Worm (Caenorhabditis elegans): ENCODE measurements around the gene T08A11.1.

The T08A11.1 gene

ce11 chrIII:4269220-4269935 is 6.4 kb upstream of the T08A11.1 start, which contains the start of the genes sftb-1 and R10E4.1 (continued):
- TF ChIP-seq pax-1 (tag; optimal IDR thresholded peaks at IDR 0.05) (no peak), ceh-14 (tag; optimal IDR thresholded peaks at IDR 0.05) (peak; percentile 37), ceh-9 (tag; optimal IDR thresholded peaks at IDR 0.05) (no peak), ceh-30 (tag; optimal IDR thresholded peaks at IDR 0.05) (no peak), ztf-16 (tag; optimal IDR thresholded peaks at IDR 0.05) (no peak), unc-3 (GFP tag; conservative IDR thresholded peaks at IDR 0.05) (no peak), unc-3 (tag; optimal IDR thresholded peaks at IDR 0.05) (no peak), sdc-2 (tag; optimal IDR thresholded peaks at IDR 0.05) (no peak), Y22D7AL.16 (tag; optimal IDR thresholded peaks at IDR 0.05) (no peak), ref-2 (tag; optimal IDR thresholded peaks at IDR 0.05) (no peak), syd-9 (tag; optimal IDR thresholded peaks at IDR 0.05) (no peak), ceh-34 (tag; optimal IDR thresholded peaks at IDR 0.05) (no peak), fkh-10 (GFP tag; optimal IDR thresholded peaks at IDR 0.05) (no peak), dmd-4 (tag; optimal IDR thresholded peaks at IDR 0.05; ENCODE audit: borderline replicate concordance) (no peak)

ce11 chrIII:4265892-4266291 is 2.9 kb upstream of the T08A11.1 start:
- no peak for TF ChIP-seq pqm-1 (tag; optimal IDR thresholded peaks at IDR 0.05)
- TF ChIP-seq K09A11.1 (tag; optimal IDR thresholded peaks at IDR 0.05; ENCODE audit: insufficient read depth): no peak
- TF ChIP-seq gmeb-2 (tag; optimal IDR thresholded peaks at IDR 0.05): no peak
- no peak for TF ChIP-seq ceh-34 (tag; optimal IDR thresholded peaks at IDR 0.05)
- no peak for TF ChIP-seq ceh-24 (tag; optimal IDR thresholded peaks at IDR 0.05)
- TF ChIP-seq dve-1 (tag; optimal IDR thresholded peaks at IDR 0.05): no peak
- no peak for TF ChIP-seq zip-5 (tag; optimal IDR thresholded peaks at IDR 0.05)
- TF ChIP-seq ets-4 (tag; optimal IDR thresholded peaks at IDR 0.05): no peak
- no peak for TF ChIP-seq pros-1 (tag; optimal IDR thresholded peaks at IDR 0.05)
- no peak for TF ChIP-seq ttx-3 (tag; optimal IDR thresholded peaks at IDR 0.05)
- no peak for TF ChIP-seq sdc-2 (tag; optimal IDR thresholded peaks at IDR 0.05)
- no peak for TF ChIP-seq ceh-14 (tag; optimal IDR thresholded peaks at IDR 0.05)
- TF ChIP-seq ceh-30 (tag; optimal IDR thresholded peaks at IDR 0.05): no peak
- no peak for TF ChIP-seq fkh-10 (GFP tag; optimal IDR thresholded peaks at IDR 0.05)
- no peak for TF ChIP-seq tbx-7 (tag; optimal IDR thresholded peaks at IDR 0.05)

- TF ChIP-seq sox-4 (tag; optimal IDR thresholded peaks at IDR 0.05) (no peak), unc-3 (GFP tag; conservative IDR thresholded peaks at IDR 0.05) (no peak), unc-3 (tag; optimal IDR thresholded peaks at IDR 0.05) (no peak), ref-2 (tag; optimal IDR thresholded peaks at IDR 0.05) (no peak), ceh-2 (tag; optimal IDR thresholded peaks at IDR 0.05) (no peak), tbx-2 (tag; optimal IDR thresholded peaks at IDR 0.05) (no peak), ttx-3 (tag; optimal IDR thresholded peaks at IDR 0.05) (no peak), hlh-15 (tag; optimal IDR thresholded peaks at IDR 0.05) (no peak), hlh-30 (tag; optimal IDR thresholded peaks at IDR 0.05; ENCODE audit: insufficient read depth) (no peak), ceh-31 (tag; optimal IDR thresholded peaks at IDR 0.05) (no peak), ahr-1 (tag; optimal IDR thresholded peaks at IDR 0.05) (no peak), mec-3 (tag; optimal IDR thresholded peaks at IDR 0.05; ENCODE audit: borderline replicate concordance) (no peak), ceh-22 (tag; optimal IDR thresholded peaks at IDR 0.05) (no peak), che-1 (tag; optimal IDR thresholded peaks at IDR 0.05) (no peak), lin-11 (tag; optimal IDR thresholded peaks at IDR 0.05) (no peak), ceh-45 (GFP tag; IDR thresholded peaks at IDR 0.05) (no peak), sox-2 (GFP tag; IDR thresholded peaks at IDR 0.05) (no peak)
These were observed 5.1 kb downstream of the T08A11.1 start for ce11 chrIII:4257896-4258295.

- TF ChIP-seq ceh-45 (GFP tag; IDR thresholded peaks at IDR 0.05) (no peak), ceh-34 (tag; optimal IDR thresholded peaks at IDR 0.05) (no peak), ceh-6 (GFP tag; optimal IDR thresholded peaks at IDR 0.05) (no peak), ama-1 (optimal IDR thresholded peaks at IDR 0.05) (no peak), ceh-22 (tag; optimal IDR thresholded peaks at IDR 0.05) (no peak), dve-1 (tag; optimal IDR thresholded peaks at IDR 0.05) (no peak), K09A11.1 (tag; optimal IDR thresholded peaks at IDR 0.05; ENCODE audit: insufficient read depth) (no peak), F13H6.1 (tag; optimal IDR thresholded peaks at IDR 0.05) (no peak), tbx-7 (tag; optimal IDR thresholded peaks at IDR 0.05) (no peak), fax-1 (tag; optimal IDR thresholded peaks at IDR 0.05) (no peak), nhr-11 (tag; optimal IDR thresholded peaks at IDR 0.05) (no peak), ref-2 (tag; optimal IDR thresholded peaks at IDR 0.05) (no peak)
These were observed 15.4 kb downstream of the T08A11.1 start, which contains the start of gene Y44F5A.1 for ce11 chrIII:4247571-4247970. TSS of gene Y44F5A.1 (minus strand) at chrIII:4247671.

Measured in whole organism, late embryonic.